Worm (Caenorhabditis elegans): Measurements from ENCODE around the gene cdt-2.

ce11 chrV:15014164-15014563 is 23.2 kb upstream of the cdt-2 start, which contains the start of gene obr-2:
- TF ChIP-seq hnd-1 (tag; optimal IDR thresholded peaks at IDR 0.05): no peak
- no peak for TF ChIP-seq pes-1 (GFP tag; IDR thresholded peaks at IDR 0.05)
- TF ChIP-seq hmg-4 (GFP tag; optimal IDR thresholded peaks at IDR 0.05): no peak
- no peak for TF ChIP-seq ama-1 (optimal IDR thresholded peaks at IDR 0.05)
- no peak for TF ChIP-seq aly-1 (tag; optimal IDR thresholded peaks at IDR 0.05)

Measured in whole organism, early embryonic.